Fruit fly (Drosophila melanogaster): ENCODE data around the gene Agpat1.

The Agpat1 gene

dm6 chrX:12755017-12755563 is 10.0 kb upstream of the Agpat1 start (continued):
- TF ChIP-seq dsx (GFP tag; optimal IDR thresholded peaks at IDR 0.05; ENCODE audit: poor library complexity, severe bottlenecking) (peak; percentile 84), Hr38 (GFP tag; optimal IDR thresholded peaks at IDR 0.05) (no peak), CG11762 (GFP tag; optimal IDR thresholded peaks at IDR 0.05; ENCODE audit: insufficient read depth) (peak; percentile 63), Hr4 (GFP tag; optimal IDR thresholded peaks at IDR 0.05) (peak; percentile 86), OdsH (GFP tag; optimal IDR thresholded peaks at IDR 0.05) (peak; percentile 88), CG11902 (GFP tag; optimal IDR thresholded peaks at IDR 0.05) (peak; percentile 76), Sox102F (GFP tag; optimal IDR thresholded peaks at IDR 0.05) (peak; percentile 90), Ets96B (tag; optimal IDR thresholded peaks at IDR 0.05) (peak; percentile 91), CG6163 (GFP tag; IDR thresholded peaks at IDR 0.05) (peak; percentile 91), lz (GFP tag; optimal IDR thresholded peaks at IDR 0.05) (peak; percentile 94), CG11294 (GFP tag; IDR thresholded peaks at IDR 0.05) (peak; percentile 85), CG9139 (GFP tag; optimal IDR thresholded peaks at IDR 0.05) (peak; percentile 82), net (GFP tag; optimal IDR thresholded peaks at IDR 0.05) (peak; percentile 83), Sox15 (GFP tag; optimal IDR thresholded peaks at IDR 0.05) (peak; percentile 85), CG10669 (GFP tag; optimal IDR thresholded peaks at IDR 0.05) (peak; percentile 94), Eip78C (GFP tag) (peak; percentile 95), CG32006 (GFP tag; optimal IDR thresholded peaks at IDR 0.05) (peak; percentile 87), Gug (GFP tag; IDR thresholded peaks at IDR 0.05) (peak; percentile 89), CG15336 (GFP tag; IDR thresholded peaks at IDR 0.05) (peak; percentile 91)

DNA sequence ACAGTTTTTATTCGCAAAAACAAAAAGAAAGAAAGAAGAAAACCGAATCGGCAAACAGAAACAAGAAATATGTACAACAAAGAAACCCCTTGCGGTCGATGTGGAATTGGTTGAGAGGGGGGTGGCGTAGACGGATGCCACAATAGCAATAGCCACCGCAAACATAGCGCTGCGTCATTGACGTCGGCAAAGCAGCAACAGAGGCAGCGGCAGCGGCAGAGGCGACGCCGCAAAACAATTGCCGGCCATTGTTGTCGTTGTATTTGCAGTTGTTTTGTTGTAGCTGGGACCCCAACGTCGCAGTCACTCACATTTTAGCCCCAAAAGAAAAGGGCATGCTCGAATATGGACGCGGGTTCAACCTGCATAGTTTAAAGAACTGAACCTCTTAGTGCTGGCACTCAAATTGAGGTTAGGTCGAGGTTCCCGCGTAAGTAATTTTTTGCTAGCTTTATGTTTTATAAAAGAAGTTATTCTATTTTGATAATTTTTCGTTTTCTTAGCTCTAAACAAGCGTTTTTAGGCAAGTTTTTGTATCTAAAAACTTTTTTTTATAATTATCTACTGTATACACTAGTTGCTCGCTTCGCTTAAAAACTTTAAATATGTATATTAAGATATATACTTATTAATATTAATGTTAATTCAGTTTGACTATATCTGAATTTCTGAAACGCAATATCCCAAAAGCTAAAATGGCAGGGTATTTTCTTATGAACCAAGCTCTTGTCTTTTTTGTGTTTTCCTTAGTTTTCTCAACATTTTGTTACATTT is 9.3 kb upstream of the Agpat1 start:
- TF ChIP-seq acj6 (GFP tag; optimal IDR thresholded peaks at IDR 0.05) = peak; percentile 92
- peak; percentile 87 for TF ChIP-seq CG4318 (GFP tag; optimal IDR thresholded peaks at IDR 0.05)
- no peak for TF ChIP-seq Hr38 (GFP tag; optimal IDR thresholded peaks at IDR 0.05)
- TF ChIP-seq CG3919 (GFP tag; optimal IDR thresholded peaks at IDR 0.05) = peak; percentile 77
- peak; percentile 88 for TF ChIP-seq CG31627 (GFP tag; optimal IDR thresholded peaks at IDR 0.05)
- peak; percentile 85 for TF ChIP-seq CG8632 (GFP tag; optimal IDR thresholded peaks at IDR 0.05)
- peak; percentile 85 for TF ChIP-seq Sox15 (GFP tag; optimal IDR thresholded peaks at IDR 0.05)
- TF ChIP-seq CG6854 (GFP tag; optimal IDR thresholded peaks at IDR 0.05) = peak; percentile 24
- TF ChIP-seq Eip78C (GFP tag) = peak; percentile 90
- peak; percentile 77 for TF ChIP-seq dac (GFP tag; optimal IDR thresholded peaks at IDR 0.05)
- peak; percentile 87 for TF ChIP-seq CG6792 (GFP tag; optimal IDR thresholded peaks at IDR 0.05)
- peak; percentile 79 for TF ChIP-seq cyc (GFP tag; optimal IDR thresholded peaks at IDR 0.05)
- peak; percentile 74 for TF ChIP-seq Met (GFP tag; optimal IDR thresholded peaks at IDR 0.05)
- TF ChIP-seq CG10669 (GFP tag; optimal IDR thresholded peaks at IDR 0.05) = peak; percentile 69
- TF ChIP-seq Hr39 (GFP tag; optimal IDR thresholded peaks at IDR 0.05) = peak; percentile 86
- peak; percentile 77 for TF ChIP-seq CG6276 (GFP tag; optimal IDR thresholded peaks at IDR 0.05)
- peak; percentile 89 for TF ChIP-seq achi (GFP tag; optimal IDR thresholded peaks at IDR 0.05)
- no peak for TF ChIP-seq fd59A (GFP tag; optimal IDR thresholded peaks at IDR 0.05)
- peak; percentile 17 for TF ChIP-seq fkh (GFP tag; optimal IDR thresholded peaks at IDR 0.05)
- peak; percentile 89 for TF ChIP-seq CG34406 (GFP tag; optimal IDR thresholded peaks at IDR 0.05)
- TF ChIP-seq ss (GFP tag; optimal IDR thresholded peaks at IDR 0.05) = peak in 1 of 2 experiments; percentile 50
- TF ChIP-seq dsx (GFP tag; optimal IDR thresholded peaks at IDR 0.05; ENCODE audit: poor library complexity, severe bottlenecking) = peak; percentile 16
- peak; percentile 25 for TF ChIP-seq Eip75B (GFP tag; optimal IDR thresholded peaks at IDR 0.05)
- peak; percentile 66 for TF ChIP-seq spab (GFP tag; optimal IDR thresholded peaks at IDR 0.05)
- TF ChIP-seq CG11294 (GFP tag; IDR thresholded peaks at IDR 0.05) = peak; percentile 80
- peak; percentile 82 for TF ChIP-seq topi (GFP tag; optimal IDR thresholded peaks at IDR 0.05)
- TF ChIP-seq CG11902 (GFP tag; optimal IDR thresholded peaks at IDR 0.05) = peak; percentile 74
- peak; percentile 79 for TF ChIP-seq CG11762 (GFP tag; optimal IDR thresholded peaks at IDR 0.05; ENCODE audit: insufficient read depth)
- TF ChIP-seq Sox14 (GFP tag; optimal IDR thresholded peaks at IDR 0.05) = peak; percentile 73
- peak; percentile 50 to 88 for TF ChIP-seq salr (GFP tag; optimal IDR thresholded peaks at IDR 0.05)
- TF ChIP-seq CG6163 (GFP tag; IDR thresholded peaks at IDR 0.05) = peak; percentile 41; the same call in 2 of the 3 replicates
- peak; percentile 48 for TF ChIP-seq CG1621 (tag; optimal IDR thresholded peaks at IDR 0.05)
- TF ChIP-seq Ets96B (tag; optimal IDR thresholded peaks at IDR 0.05) = peak; percentile 74
- TF ChIP-seq CG16779 (tag; optimal IDR thresholded peaks at IDR 0.05) = peak; percentile 68
- TF ChIP-seq Smox (GFP tag; optimal IDR thresholded peaks at IDR 0.05) = peak; percentile 76
- TF ChIP-seq net (GFP tag; optimal IDR thresholded peaks at IDR 0.05) = peak; percentile 47
- peak; percentile 92 for TF ChIP-seq OdsH (GFP tag; optimal IDR thresholded peaks at IDR 0.05)
- peak; percentile 73 for TF ChIP-seq Hr4 (GFP tag; optimal IDR thresholded peaks at IDR 0.05)
- TF ChIP-seq CG10631 (GFP tag; optimal IDR thresholded peaks at IDR 0.05) = peak; percentile 92
- peak; percentile 79 for TF ChIP-seq CG15336 (GFP tag; IDR thresholded peaks at IDR 0.05)
